Worm (Caenorhabditis elegans) whole organism, L2 larva: ENCODE results near the gene cut-2.

Experiments used
- F13H6.1 ChIP-seq: sonication (generic microtip); optimal IDR thresholded peaks from 2 replicates; lab custom pipeline; 2016; ENCODE audit warnings: missing genetic modification characterization, missing compliant biosample characterization
- R02D3.7 ChIP-seq: fragments of 150-350 bp; optimal IDR thresholded peaks from 2 replicates; lab custom pipeline; 2014; ENCODE audit warnings: missing biosample characterization, missing genetic modification characterization
- Y55F3AM.14 ChIP-seq: fragments of 200-800 bp; sonication (Bioruptor generic); optimal IDR thresholded peaks from 2 replicates; lab custom pipeline; 2018; ENCODE audit warnings: mild to moderate bottlenecking, missing genetic modification characterization, missing compliant biosample characterization
- alr-1 ChIP-seq: fragments of 150-350 bp; optimal IDR thresholded peaks from 2 replicates; lab custom pipeline; 2014; ENCODE audit warnings: missing biosample characterization, missing genetic modification characterization
- aly-2 ChIP-seq: fragments of 150-350 bp; optimal IDR thresholded peaks from 2 replicates; lab custom pipeline; 2014; ENCODE audit warnings: missing biosample characterization, missing genetic modification characterization
- blmp-1 ChIP-seq: sonication (generic microtip); optimal IDR thresholded peaks from 2 replicates; lab custom pipeline; 2017; ENCODE audit warnings: missing genetic modification characterization, mild to moderate bottlenecking, missing compliant biosample characterization, antibody characterized with exemption, moderate library complexity; ENCODE audit not compliant: insufficient read depth
- ceh-82 ChIP-seq: fragments of 150-350 bp; optimal IDR thresholded peaks from 2 replicates; lab custom pipeline; 2014; ENCODE audit warnings: missing biosample characterization, missing genetic modification characterization
- crh-2 ChIP-seq: sonication (generic microtip); optimal IDR thresholded peaks from 2 replicates; lab custom pipeline; 2017; ENCODE audit warnings: missing biosample characterization, missing genetic modification characterization
- dmd-4 ChIP-seq: sonication (generic microtip); optimal IDR thresholded peaks from 2 replicates; lab custom pipeline; 2017; ENCODE audit warnings: missing biosample characterization, missing genetic modification characterization
- egl-27 ChIP-seq: sonication (generic microtip); optimal IDR thresholded peaks from 3 replicates; lab custom pipeline; 2017; ENCODE audit warnings: missing biosample characterization, missing genetic modification reagents, missing genetic modification characterization
- elt-1 ChIP-seq: fragments of 150-350 bp; optimal IDR thresholded peaks from 2 replicates; lab custom pipeline; 2014; ENCODE audit warnings: missing biosample characterization, missing genetic modification characterization
- fos-1 ChIP-seq: fragments of 150-350 bp; optimal IDR thresholded peaks from 2 replicates; lab custom pipeline; 2014; ENCODE audit warnings: missing biosample characterization, missing genetic modification characterization
- gmeb-1 ChIP-seq: fragments of 150-350 bp; optimal IDR thresholded peaks from 2 replicates; lab custom pipeline; 2014; ENCODE audit warnings: missing biosample characterization, missing genetic modification characterization
- lin-11 ChIP-seq: fragments of 150-350 bp; sonication (generic microtip); optimal IDR thresholded peaks from 2 replicates; lab custom pipeline; 2014; ENCODE audit warnings: missing biosample characterization, missing genetic modification characterization, inconsistent platforms, mixed read lengths
- lin-39 ChIP-seq: fragments of 150-350 bp; optimal IDR thresholded peaks from 2 replicates; lab custom pipeline; 2014; ENCODE audit warnings: missing biosample characterization, missing genetic modification reagents, missing genetic modification characterization
- lsy-2 ChIP-seq, 2 experiments: fragments of 150-350 bp in 1 of 2; sonication (generic microtip) in 1 of 2; optimal IDR thresholded peaks; 2 replicates each; lab custom pipeline; 2014 to 2017; ENCODE audit warnings: missing biosample characterization in 2 of 2, missing genetic modification characterization in 2 of 2
- mbf-1 ChIP-seq: sonication (generic microtip); optimal IDR thresholded peaks from 2 replicates; lab custom pipeline; 2017; ENCODE audit warnings: missing biosample characterization, missing genetic modification characterization
- mdl-1 ChIP-seq, 2 experiments: fragments of 150-350 bp in 1 of 2; sonication (generic microtip) in 1 of 2; optimal IDR thresholded peaks; 2 replicates each; lab custom pipeline; 2017; ENCODE audit warnings: missing biosample characterization in 2 of 2, missing genetic modification characterization in 2 of 2
- nhr-11 ChIP-seq: fragments of 150-350 bp; optimal IDR thresholded peaks from 2 replicates; lab custom pipeline; 2014; ENCODE audit warnings: missing biosample characterization, missing genetic modification characterization
- nhr-21 ChIP-seq: fragments of 150-350 bp; optimal IDR thresholded peaks from 2 replicates; lab custom pipeline; 2014; ENCODE audit warnings: missing biosample characterization, missing genetic modification characterization
- nhr-23 ChIP-seq: fragments of 150-350 bp; optimal IDR thresholded peaks from 2 replicates; lab custom pipeline; 2014; ENCODE audit warnings: missing biosample characterization, missing genetic modification reagents, missing genetic modification characterization
- nhr-25 ChIP-seq: fragments of 150-350 bp; sonication (generic microtip); optimal IDR thresholded peaks from 3 replicates; lab custom pipeline; 2014; ENCODE audit warnings: missing biosample characterization, missing genetic modification characterization
- nhr-6 ChIP-seq: fragments of 150-350 bp; optimal IDR thresholded peaks from 2 replicates; lab custom pipeline; 2014; ENCODE audit warnings: missing biosample characterization, missing genetic modification characterization
- nhr-77 ChIP-seq: fragments of 150-350 bp; optimal IDR thresholded peaks from 2 replicates; lab custom pipeline; 2014; ENCODE audit warnings: missing biosample characterization, missing genetic modification characterization
- peb-1 ChIP-seq: fragments of 150-350 bp; optimal IDR thresholded peaks from 2 replicates; lab custom pipeline; 2014; ENCODE audit warnings: missing biosample characterization, missing genetic modification characterization
- sem-4 ChIP-seq: fragments of 150-350 bp; optimal IDR thresholded peaks from 2 replicates; lab custom pipeline; 2014; ENCODE audit warnings: missing biosample characterization, missing genetic modification reagents, missing genetic modification characterization
- sma-3 ChIP-seq: sonication (generic microtip); optimal IDR thresholded peaks from 2 replicates; lab custom pipeline; 2016; ENCODE audit warnings: missing genetic modification reagents, missing genetic modification characterization, missing compliant biosample characterization
- unc-39 ChIP-seq: fragments of 150-350 bp; optimal IDR thresholded peaks from 2 replicates; lab custom pipeline; 2014; ENCODE audit warnings: missing biosample characterization, missing genetic modification characterization
- unc-62 ChIP-seq: fragments of 150-350 bp; optimal IDR thresholded peaks from 2 replicates; lab custom pipeline; 2014; ENCODE audit warnings: missing biosample characterization, missing genetic modification reagents, missing genetic modification characterization
- zag-1 ChIP-seq: fragments of 150-350 bp; optimal IDR thresholded peaks from 2 replicates; lab custom pipeline; 2014; ENCODE audit warnings: missing biosample characterization, missing genetic modification characterization
- ztf-11 ChIP-seq: sonication (generic microtip); optimal IDR thresholded peaks from 2 replicates; lab custom pipeline; 2017; ENCODE audit warnings: missing biosample characterization, missing genetic modification characterization
- ztf-4 ChIP-seq: fragments of 150-350 bp; optimal IDR thresholded peaks from 2 replicates; lab custom pipeline; 2014; ENCODE audit warnings: missing biosample characterization, missing genetic modification characterization

Gene cut-2

ce11 chrV:13423045-13423444, 8.3 kb downstream of the cut-2 start, which contains the start of gene srv-9:
TSS of gene srv-9 (minus strand) at chrV:13423145.
- TF ChIP-seq blmp-1 (tag; lab: Kevin White, UChicago) (no peak), zag-1 (no peak), dmd-4 (no peak), mbf-1 (tag; lab: Kevin White, UChicago) (no peak), unc-62 (GFP tag; lab: Kevin White, UChicago) (no peak), sma-3 (no peak), peb-1 (tag; lab: Kevin White, UChicago) (no peak), R02D3.7 (tag; lab: Kevin White, UChicago) (no peak), nhr-21 (tag; lab: Kevin White, UChicago) (no peak), lin-39 (tag; lab: Kevin White, UChicago) (no peak), gmeb-1 (tag; lab: Kevin White, UChicago) (no peak), nhr-11 (tag; lab: Kevin White, UChicago) (no peak)

- TF ChIP-seq nhr-11 (tag; lab: Kevin White, UChicago) (no peak), ceh-82 (tag; lab: Kevin White, UChicago) (no peak)
Observed at ce11 chrV:13423608-13424007, 8.9 kb downstream of the cut-2 start, which contains the start of gene srv-10. TSS of gene srv-10 (plus strand) at chrV:13423908.

ce11 chrV:13426764-13427163, 12.0 kb downstream of the cut-2 start, which contains the start of gene srd-18:
TSS of gene srd-18 (minus strand) at chrV:13426864.
- no peak for TF ChIP-seq alr-1 (tag; lab: Kevin White, UChicago)
- TF ChIP-seq gmeb-1 (tag; lab: Kevin White, UChicago), result no peak
- no peak for TF ChIP-seq nhr-6 (tag; lab: Kevin White, UChicago)
- TF ChIP-seq nhr-23 (tag; lab: Kevin White, UChicago), result no peak
- TF ChIP-seq mdl-1 (tag; optimal IDR thresholded peaks at IDR 0.05; lab: Kevin White, UChicago), result no peak
- no peak for TF ChIP-seq mbf-1 (tag; lab: Kevin White, UChicago)
- no peak for TF ChIP-seq ztf-4
- TF ChIP-seq crh-2 (tag; lab: Kevin White, UChicago), result no peak
- no peak for TF ChIP-seq lsy-2 (tag; optimal IDR thresholded peaks at IDR 0.05; lab: Kevin White, UChicago)
- no peak for TF ChIP-seq elt-1
- no peak for TF ChIP-seq egl-27 (tag; lab: Kevin White, UChicago)
- no peak for TF ChIP-seq lin-39 (tag; lab: Kevin White, UChicago)
- no peak for TF ChIP-seq sem-4 (tag; lab: Kevin White, UChicago)
- no peak for TF ChIP-seq lin-11 (tag; lab: Kevin White, UChicago)
- TF ChIP-seq blmp-1 (tag; lab: Kevin White, UChicago), result no peak
- no peak for TF ChIP-seq nhr-77 (tag; lab: Kevin White, UChicago)
- no peak for TF ChIP-seq nhr-25 (tag; lab: Kevin White, UChicago)

- TF ChIP-seq elt-1, result no peak
- no peak for TF ChIP-seq unc-39 (tag; lab: Kevin White, UChicago)
- no peak for TF ChIP-seq Y55F3AM.14 (GFP tag; lab: Kevin White, UChicago)
- no peak for TF ChIP-seq fos-1 (tag; lab: Kevin White, UChicago)
- no peak for TF ChIP-seq F13H6.1
- no peak for TF ChIP-seq nhr-21 (tag; lab: Kevin White, UChicago)
- TF ChIP-seq gmeb-1 (tag; lab: Kevin White, UChicago), result no peak
Observed at ce11 chrV:13427378-13427777, 12.6 kb downstream of the cut-2 start.

ce11 chrV:13428660-13429059, 13.9 kb downstream of the cut-2 start, which contains the start of gene srd-19:
TSS of gene srd-19 (minus strand) at chrV:13428760.
- TF ChIP-seq lin-11 (tag; lab: Kevin White, UChicago) (no peak), mdl-1 (tag; optimal IDR thresholded peaks at IDR 0.05; lab: Kevin White, UChicago) (no peak), alr-1 (tag; lab: Kevin White, UChicago) (no peak), gmeb-1 (tag; lab: Kevin White, UChicago) (no peak), crh-2 (tag; lab: Kevin White, UChicago) (no peak), nhr-11 (tag; lab: Kevin White, UChicago) (no peak), Y55F3AM.14 (GFP tag; lab: Kevin White, UChicago) (no peak), aly-2 (tag; lab: Kevin White, UChicago) (no peak), ztf-11 (tag; lab: Kevin White, UChicago) (no peak), nhr-23 (tag; lab: Kevin White, UChicago) (no peak), lsy-2 (tag; optimal IDR thresholded peaks at IDR 0.05; lab: Kevin White, UChicago) (no peak)
- TF ChIP-seq, all 48 proteins: peak for 0
